Fruit fly (Drosophila melanogaster): Measurements from ENCODE around the gene r-l.

The r-l gene

DNA sequence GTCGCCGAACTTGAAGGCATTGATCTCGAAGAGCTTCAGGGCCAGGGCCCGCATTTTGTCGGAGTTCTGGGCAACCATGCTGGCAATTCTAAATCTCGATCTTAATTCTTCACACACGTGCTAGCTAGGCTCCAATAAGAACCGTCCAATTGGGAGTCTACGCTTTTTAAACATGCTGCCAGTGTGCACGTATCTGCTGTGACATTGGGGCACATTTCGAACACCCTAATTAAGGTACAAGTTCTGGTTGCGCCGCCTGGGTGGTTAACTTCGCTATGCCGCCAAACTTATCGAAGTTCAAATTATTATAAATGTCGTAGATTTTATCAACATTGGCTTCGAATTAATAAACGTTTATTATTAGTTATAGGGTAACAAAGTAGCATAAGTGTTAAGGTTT is at the start of gene r-l:
TSS of gene r-l (minus strand) at position 179 of the 400 bp plus-strand sequence.
- no peak for TF ChIP-seq dmrt93B (GFP tag; optimal IDR thresholded peaks at IDR 0.05)
- TF ChIP-seq N (GFP tag; optimal IDR thresholded peaks at IDR 0.05), result no peak
- TF ChIP-seq Myc (optimal IDR thresholded peaks at IDR 0.05), result peak; percentile 19
- TF ChIP-seq Rel (GFP tag; optimal IDR thresholded peaks at IDR 0.05), result no peak
- TF ChIP-seq Rel (tag; optimal IDR thresholded peaks at IDR 0.05), result peak; percentile 53
- no peak for TF ChIP-seq foxo (GFP tag; optimal IDR thresholded peaks at IDR 0.05)
- TF ChIP-seq dsf (GFP tag; optimal IDR thresholded peaks at IDR 0.05; ENCODE audit: borderline replicate concordance), result no peak

DNA sequence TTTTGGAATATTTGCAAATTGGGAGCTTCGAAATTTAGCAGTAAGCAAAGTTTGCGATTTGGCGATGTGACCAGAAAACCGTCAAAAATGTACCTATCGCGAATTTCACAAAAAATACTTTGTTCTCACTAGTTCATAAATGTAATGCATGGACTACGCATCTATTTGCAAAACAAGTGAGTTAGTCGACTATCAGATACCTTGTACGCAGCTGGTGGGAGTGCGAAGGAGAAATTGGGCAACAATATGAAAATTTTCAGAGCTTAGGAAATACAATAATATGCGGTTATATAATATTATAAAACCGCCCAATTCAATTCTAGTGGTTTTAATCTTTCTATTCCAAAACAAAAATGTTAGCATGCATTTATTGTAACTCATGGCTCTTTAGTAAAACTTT is 45.7 kb upstream of the r-l start, which contains the start of gene Bdbt:
TSS of gene Bdbt (minus strand) at position 73 of the 400 bp plus-strand sequence.
- TF ChIP-seq pan (optimal IDR thresholded peaks at IDR 0.05) (no peak), tai (GFP tag; optimal IDR thresholded peaks at IDR 0.05) (no peak), brk (GFP tag; optimal IDR thresholded peaks at IDR 0.05) (no peak), CG9705 (GFP tag; optimal IDR thresholded peaks at IDR 0.05) (no peak), woc (GFP tag; optimal IDR thresholded peaks at IDR 0.05) (peak; percentile 52), jim (GFP tag; optimal IDR thresholded peaks at IDR 0.05) (no peak), usp (GFP tag; optimal IDR thresholded peaks at IDR 0.05) (no peak), dmrt93B (GFP tag; optimal IDR thresholded peaks at IDR 0.05) (no peak), CrebA (GFP tag; optimal IDR thresholded peaks at IDR 0.05; ENCODE audit: borderline replicate concordance) (no peak), CG32264 (GFP tag; optimal IDR thresholded peaks at IDR 0.05) (no peak), Dif (GFP tag; optimal IDR thresholded peaks at IDR 0.05; ENCODE audit: partially characterized antibody) (no peak), N (GFP tag; optimal IDR thresholded peaks at IDR 0.05) (peak; percentile 94), sage (GFP tag; optimal IDR thresholded peaks at IDR 0.05) (no peak), Myc (optimal IDR thresholded peaks at IDR 0.05) (no peak), Jra (GFP tag; optimal IDR thresholded peaks at IDR 0.05) (no peak), lola (GFP tag; optimal IDR thresholded peaks at IDR 0.05) (no peak), Rel (GFP tag; optimal IDR thresholded peaks at IDR 0.05) (no peak), Rel (tag; optimal IDR thresholded peaks at IDR 0.05) (no peak), GATAd (GFP tag; optimal IDR thresholded peaks at IDR 0.05) (no peak), Hr83 (GFP tag; optimal IDR thresholded peaks at IDR 0.05; ENCODE audit: poor library complexity, severe bottlenecking) (peak; percentile 20), Dfd (GFP tag; optimal IDR thresholded peaks at IDR 0.05) (no peak), sv (GFP tag; optimal IDR thresholded peaks at IDR 0.05) (peak; percentile 32), Mio (GFP tag; optimal IDR thresholded peaks at IDR 0.05) (no peak), OdsH (GFP tag; optimal IDR thresholded peaks at IDR 0.05) (peak; percentile 23), dsf (GFP tag; optimal IDR thresholded peaks at IDR 0.05; ENCODE audit: borderline replicate concordance) (no peak), h (GFP tag; optimal IDR thresholded peaks at IDR 0.05) (peak; percentile 46), br (GFP tag; optimal IDR thresholded peaks at IDR 0.05) (no peak), ey (GFP tag; optimal IDR thresholded peaks at IDR 0.05) (peak; percentile 37), foxo (GFP tag; optimal IDR thresholded peaks at IDR 0.05) (peak in 1 of 2 experiments; percentile 43), psq (GFP tag; optimal IDR thresholded peaks at IDR 0.05) (peak; percentile 5), HLH106 (tag; optimal IDR thresholded peaks at IDR 0.05) (no peak), Hr78 (GFP tag; optimal IDR thresholded peaks at IDR 0.05) (peak; percentile 51), Vsx2 (GFP tag; optimal IDR thresholded peaks at IDR 0.05; ENCODE audit: partially characterized antibody) (no peak)

DNA sequence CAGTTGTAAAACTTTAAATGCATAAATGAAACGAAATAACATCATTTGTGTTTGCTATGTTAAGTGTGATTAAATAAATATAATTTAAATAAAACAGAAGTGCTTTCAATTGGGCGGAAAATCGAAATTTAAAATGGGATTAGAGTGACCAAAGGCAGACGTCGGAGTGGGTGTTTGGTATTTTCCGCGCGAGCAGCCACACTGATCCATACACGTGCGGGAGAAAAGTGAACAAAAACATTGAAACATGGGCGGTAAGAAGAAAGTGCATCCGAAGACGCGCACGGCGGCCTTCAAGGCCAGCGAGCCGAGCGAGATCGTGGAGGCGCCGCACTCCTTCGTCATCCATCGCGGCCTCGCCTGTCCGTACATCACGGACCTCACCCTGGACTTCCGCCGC is 42.9 kb upstream of the r-l start, which contains the start of gene ppan:
TSS of gene ppan (plus strand) at position 198 of the 400 bp plus-strand sequence.
- no peak for TF ChIP-seq GATAd (GFP tag; optimal IDR thresholded peaks at IDR 0.05)
- TF ChIP-seq h (GFP tag; optimal IDR thresholded peaks at IDR 0.05), result peak; percentile 10
- TF ChIP-seq Myc (optimal IDR thresholded peaks at IDR 0.05), result peak; percentile 36
- TF ChIP-seq Dif (GFP tag; optimal IDR thresholded peaks at IDR 0.05; ENCODE audit: partially characterized antibody), result peak; percentile 20
- TF ChIP-seq dmrt93B (GFP tag; optimal IDR thresholded peaks at IDR 0.05), result no peak
- TF ChIP-seq sage (GFP tag; optimal IDR thresholded peaks at IDR 0.05), result peak; percentile 37

DNA sequence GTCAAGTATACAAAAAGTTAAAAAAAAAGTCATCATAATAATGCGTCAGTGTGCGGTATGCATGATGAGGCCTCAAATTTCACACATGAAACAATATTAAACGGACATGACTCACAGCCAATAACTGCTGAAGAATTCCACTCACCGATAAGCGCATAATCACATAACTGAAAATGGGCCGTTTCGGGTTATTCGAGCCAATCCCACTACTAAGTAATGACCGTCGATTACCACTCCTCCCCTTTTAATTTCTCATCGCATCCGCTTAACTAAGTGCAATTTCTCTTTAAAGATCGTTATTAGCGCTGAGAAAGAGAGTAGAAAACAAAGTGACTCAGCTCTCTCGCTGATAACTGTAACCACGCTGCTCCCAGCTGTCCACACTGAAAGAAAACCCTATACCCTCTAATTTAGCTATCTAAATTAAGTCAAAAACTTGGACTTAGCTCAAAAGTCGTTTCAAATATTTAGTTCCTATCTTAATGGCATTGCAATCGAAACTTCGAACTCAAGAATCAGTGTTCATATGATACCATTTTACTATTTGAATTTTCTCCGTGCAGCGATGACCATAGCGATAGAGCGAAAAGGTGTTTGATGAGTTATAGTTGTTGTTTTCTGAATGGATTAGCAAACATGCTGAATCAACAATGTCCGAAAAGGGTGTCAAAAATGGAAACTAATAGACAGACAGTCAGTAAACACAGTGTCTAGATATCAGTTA is 39.8 kb upstream of the r-l start:
- TF ChIP-seq Abd-B (GFP tag; optimal IDR thresholded peaks at IDR 0.05) (no peak), sv (GFP tag; optimal IDR thresholded peaks at IDR 0.05) (peak; percentile 84), Vsx2 (GFP tag; optimal IDR thresholded peaks at IDR 0.05; ENCODE audit: partially characterized antibody) (no peak), HLH106 (tag; optimal IDR thresholded peaks at IDR 0.05) (peak; percentile 11), rgr (GFP tag; optimal IDR thresholded peaks at IDR 0.05) (peak; percentile 77), Hnf4 (GFP tag; optimal IDR thresholded peaks at IDR 0.05) (peak; percentile 51), Rel (GFP tag; optimal IDR thresholded peaks at IDR 0.05) (no peak), Rel (tag; optimal IDR thresholded peaks at IDR 0.05) (no peak), lola (GFP tag; optimal IDR thresholded peaks at IDR 0.05) (no peak), sage (GFP tag; optimal IDR thresholded peaks at IDR 0.05) (no peak), psq (GFP tag; optimal IDR thresholded peaks at IDR 0.05) (peak; percentile 36), GATAd (GFP tag; optimal IDR thresholded peaks at IDR 0.05) (no peak), Hr78 (GFP tag; optimal IDR thresholded peaks at IDR 0.05) (no peak), tai (GFP tag; optimal IDR thresholded peaks at IDR 0.05) (no peak), h (GFP tag; optimal IDR thresholded peaks at IDR 0.05) (peak; percentile 67), Dif (GFP tag; optimal IDR thresholded peaks at IDR 0.05; ENCODE audit: partially characterized antibody) (peak; percentile 46), Dfd (GFP tag; optimal IDR thresholded peaks at IDR 0.05) (no peak), usp (GFP tag; optimal IDR thresholded peaks at IDR 0.05) (no peak), dl (GFP tag; optimal IDR thresholded peaks at IDR 0.05; ENCODE audit: insufficient read depth in 1 of 2, partially characterized antibody in 2 of 2) (peak; percentile 42 to 50), brk (GFP tag; optimal IDR thresholded peaks at IDR 0.05) (no peak), dmrt93B (GFP tag; optimal IDR thresholded peaks at IDR 0.05) (no peak), CrebA (GFP tag; optimal IDR thresholded peaks at IDR 0.05; ENCODE audit: borderline replicate concordance) (no peak), CG32264 (GFP tag; optimal IDR thresholded peaks at IDR 0.05) (peak; percentile 61), pan (optimal IDR thresholded peaks at IDR 0.05) (no peak), Sp1 (GFP tag; optimal IDR thresholded peaks at IDR 0.05) (peak; percentile 34), Myc (optimal IDR thresholded peaks at IDR 0.05) (no peak), woc (GFP tag; optimal IDR thresholded peaks at IDR 0.05) (no peak), jim (GFP tag; optimal IDR thresholded peaks at IDR 0.05) (no peak), Hr83 (GFP tag; optimal IDR thresholded peaks at IDR 0.05; ENCODE audit: poor library complexity, severe bottlenecking) (peak; percentile 58)
